Worm (Caenorhabditis elegans): Measurements from ENCODE around the gene cdkl-1.

- TF ChIP-seq Y22D7AL.16 (tag; optimal IDR thresholded peaks at IDR 0.05) (no peak), ama-1 (optimal IDR thresholded peaks at IDR 0.05) (no peak), nfya-1 (tag; optimal IDR thresholded peaks at IDR 0.05) (no peak), pat-9 (tag; optimal IDR thresholded peaks at IDR 0.05) (no peak), fkh-10 (GFP tag; optimal IDR thresholded peaks at IDR 0.05) (no peak), tbx-7 (tag; optimal IDR thresholded peaks at IDR 0.05) (no peak), ceh-9 (tag; optimal IDR thresholded peaks at IDR 0.05) (no peak)
These were observed 11.1 kb upstream of the cdkl-1 start, which contains the start of gene Y42A5A.1 for ce11 chrV:11087519-11087998.
